Worm (Caenorhabditis elegans) whole organism, young adult: ENCODE data around the gene F58D12.3.

Experiments used
- B0035.1 ChIP-seq: sonication (generic microtip); optimal IDR thresholded peaks from 2 replicates; lab custom pipeline; 2016; ENCODE audit warnings: missing genetic modification characterization, mild to moderate bottlenecking, missing compliant biosample characterization, missing genotype, missing genetic modification reagents
- B0261.1 ChIP-seq: sonication (generic microtip); optimal IDR thresholded peaks from 2 replicates; lab custom pipeline; 2016; ENCODE audit warnings: mild to moderate bottlenecking, missing genetic modification characterization, moderate library complexity, missing compliant biosample characterization
- B0336.3 ChIP-seq: fragments of 200-800 bp; sonication (Bioruptor generic); IDR thresholded peaks from 2 replicates; pipeline ENCODE4 v1.3.6; 2022; ENCODE audit warnings: missing genetic modification characterization, missing compliant biosample characterization
- C06A6.2 ChIP-seq: fragments of 200-800 bp; sonication (Bioruptor generic); conservative IDR thresholded peaks from 2 replicates; pipeline ENCODE4 v1.3.6; 2022; ENCODE audit warnings: missing genetic modification characterization, missing compliant biosample characterization
- F10E7.11 ChIP-seq: sonication (generic microtip); optimal IDR thresholded peaks from 2 replicates; lab custom pipeline; 2017; ENCODE audit warnings: mild to moderate bottlenecking, missing genetic modification characterization, moderate library complexity, missing compliant biosample characterization
- K12H6.12 ChIP-seq: fragments of 200-800 bp; sonication (Bioruptor generic); optimal IDR thresholded peaks from 2 replicates; lab custom pipeline; 2018; ENCODE audit warnings: mild to moderate bottlenecking, missing genetic modification characterization, missing compliant biosample characterization
- T07F8.4 ChIP-seq: sonication (generic microtip); optimal IDR thresholded peaks from 2 replicates; lab custom pipeline; 2016; ENCODE audit warnings: mild to moderate bottlenecking, missing genetic modification characterization, moderate library complexity, missing compliant biosample characterization
- T26A5.8 ChIP-seq: sonication (generic microtip); optimal IDR thresholded peaks from 2 replicates; lab custom pipeline; 2016; ENCODE audit warnings: missing genetic modification characterization, missing compliant biosample characterization
- Y95B8A.8 ChIP-seq: fragments of 200-800 bp; sonication (Bioruptor generic); IDR thresholded peaks from 2 replicates; pipeline ENCODE4 v1.3.6; 2022; ENCODE audit warnings: missing genetic modification reagents, missing genetic modification characterization, missing compliant biosample characterization
- aptf-3 ChIP-seq: fragments of 200-800 bp; sonication (Bioruptor generic); IDR thresholded peaks from 2 replicates; pipeline ENCODE4 v1.3.6; 2022; ENCODE audit warnings: missing genetic modification characterization, missing compliant biosample characterization
- atf-7 ChIP-seq: sonication (generic microtip); optimal IDR thresholded peaks from 2 replicates; lab custom pipeline; 2017; ENCODE audit warnings: mild to moderate bottlenecking, missing genetic modification characterization, missing compliant biosample characterization
- attf-5 ChIP-seq: fragments of 200-800 bp; sonication (Bioruptor generic); optimal IDR thresholded peaks from 2 replicates; lab custom pipeline; 2018; ENCODE audit warnings: mild to moderate bottlenecking, missing genetic modification characterization, missing compliant biosample characterization
- attf-6 ChIP-seq: fragments of 200-800 bp; sonication (Bioruptor generic); IDR thresholded peaks from 2 replicates; pipeline ENCODE4 v1.3.6; 2022; ENCODE audit warnings: missing genetic modification reagents, missing genetic modification characterization, missing compliant biosample characterization
- cebp-1 ChIP-seq, 2 experiments: fragments of 200-800 bp in 1 of 2; sonication (Bioruptor generic) in 1 of 2; sonication (generic microtip) in 1 of 2; IDR thresholded peaks in 1 of 2; optimal IDR thresholded peaks in 1 of 2; 2 replicates each; pipeline versions ENCODE4 v1.3.6 to Lab custom; 2017 to 2022; ENCODE audit warnings: missing compliant biosample characterization in 2 of 2, missing genetic modification characterization in 2 of 2, mild to moderate bottlenecking in 1 of 2, missing genetic modification reagents in 1 of 2, moderate library complexity in 1 of 2
- ceh-100 ChIP-seq: fragments of 200-800 bp; sonication (Bioruptor generic); IDR thresholded peaks from 2 replicates; pipeline ENCODE4 v1.3.6; 2022; ENCODE audit warnings: missing genetic modification reagents, missing genetic modification characterization, missing compliant biosample characterization
- ceh-27 ChIP-seq: fragments of 200-800 bp; sonication (Bioruptor generic); optimal IDR thresholded peaks from 2 replicates; lab custom pipeline; 2018; ENCODE audit warnings: mild to moderate bottlenecking, missing genetic modification characterization, moderate library complexity, missing compliant biosample characterization
- chd-7 ChIP-seq: sonication (generic microtip); optimal IDR thresholded peaks from 2 replicates; lab custom pipeline; 2016; ENCODE audit warnings: mild to moderate bottlenecking, missing genetic modification characterization, moderate library complexity, missing compliant biosample characterization
- die-1 ChIP-seq: sonication (generic microtip); optimal IDR thresholded peaks from 2 replicates; lab custom pipeline; 2016; ENCODE audit warnings: missing genotype, mild to moderate bottlenecking, missing genetic modification characterization, missing compliant biosample characterization
- dpl-1 ChIP-seq: fragments of 150-350 bp; optimal IDR thresholded peaks from 2 replicates; lab custom pipeline; 2014; ENCODE audit warnings: missing biosample characterization, missing genetic modification reagents, missing genetic modification characterization
- egrh-3 ChIP-seq: fragments of 200-800 bp; sonication (Bioruptor generic); IDR thresholded peaks from 2 replicates; pipeline ENCODE4 v1.3.6; 2022; ENCODE audit warnings: missing genetic modification reagents, missing genetic modification characterization, missing compliant biosample characterization
- fkh-3 ChIP-seq: sonication (generic microtip); optimal IDR thresholded peaks from 2 replicates; lab custom pipeline; 2016; ENCODE audit warnings: mild to moderate bottlenecking, missing genetic modification characterization, missing compliant biosample characterization
- gei-17 ChIP-seq: fragments of 200-800 bp; sonication (Bioruptor generic); optimal IDR thresholded peaks from 2 replicates; lab custom pipeline; 2018; ENCODE audit warnings: mild to moderate bottlenecking, missing genetic modification characterization, missing compliant biosample characterization
- lag-1 ChIP-seq: fragments of 200-800 bp; sonication (Bioruptor generic); IDR thresholded peaks from 2 replicates; pipeline ENCODE4 v1.3.6; 2022; ENCODE audit warnings: missing genetic modification reagents, missing genetic modification characterization, missing compliant biosample characterization
- lin-35 ChIP-seq, 3 experiments: fragments of 150-350 bp in 2 of 3; sonication (generic microtip) in 1 of 3; optimal IDR thresholded peaks; 2 replicates each; lab custom pipeline; 2014 to 2018; ENCODE audit warnings: missing biosample characterization in 3 of 3, missing genetic modification characterization in 3 of 3, missing genetic modification reagents in 3 of 3
- lir-1 ChIP-seq: fragments of 200-800 bp; sonication (Bioruptor generic); conservative IDR thresholded peaks from 2 replicates; pipeline ENCODE4 v1.3.6; 2022; ENCODE audit warnings: missing genetic modification reagents, missing genetic modification characterization, missing compliant biosample characterization
- lsl-1 ChIP-seq: fragments of 200-800 bp; sonication (Bioruptor generic); optimal IDR thresholded peaks from 2 replicates; lab custom pipeline; 2018; ENCODE audit warnings: mild to moderate bottlenecking, missing genetic modification characterization, moderate library complexity, missing compliant biosample characterization
- lsy-27 ChIP-seq: sonication (generic microtip); optimal IDR thresholded peaks from 2 replicates; lab custom pipeline; 2017; ENCODE audit warnings: missing genetic modification characterization, mild to moderate bottlenecking, missing compliant biosample characterization, antibody characterized with exemption, missing genotype, borderline replicate concordance; ENCODE audit not compliant: insufficient read depth
- madf-10 ChIP-seq: sonication (generic microtip); optimal IDR thresholded peaks from 2 replicates; lab custom pipeline; 2016; ENCODE audit warnings: mild to moderate bottlenecking, missing genetic modification characterization, missing compliant biosample characterization
- madf-6 ChIP-seq: fragments of 200-800 bp; sonication (Bioruptor generic); IDR thresholded peaks from 2 replicates; pipeline ENCODE4 v1.3.6; 2022; ENCODE audit warnings: missing genetic modification reagents, missing genetic modification characterization, missing compliant biosample characterization
- mcd-1 ChIP-seq: fragments of 200-800 bp; sonication (Bioruptor generic); IDR thresholded peaks from 2 replicates; pipeline ENCODE4 v1.3.6; 2022; ENCODE audit warnings: missing genetic modification reagents, missing genetic modification characterization, missing compliant biosample characterization
- mxl-1 ChIP-seq: sonication (generic microtip); optimal IDR thresholded peaks from 2 replicates; lab custom pipeline; 2016; ENCODE audit warnings: missing genetic modification characterization, missing compliant biosample characterization
- nfya-2 ChIP-seq: fragments of 200-800 bp; sonication (Bioruptor generic); IDR thresholded peaks from 2 replicates; pipeline ENCODE4 v1.3.6; 2022; ENCODE audit warnings: missing genetic modification reagents, missing genetic modification characterization, missing compliant biosample characterization
- nfyb-1 ChIP-seq: fragments of 200-800 bp; sonication (Bioruptor generic); IDR thresholded peaks from 2 replicates; pipeline ENCODE4 v1.3.6; 2022; ENCODE audit warnings: missing genetic modification reagents, missing genetic modification characterization, missing compliant biosample characterization
- nhr-179 ChIP-seq: sonication (generic microtip); optimal IDR thresholded peaks from 2 replicates; lab custom pipeline; 2016; ENCODE audit warnings: mild to moderate bottlenecking, missing genetic modification characterization, missing compliant biosample characterization
- pbrm-1 ChIP-seq: fragments of 200-800 bp; sonication (Bioruptor generic); IDR thresholded peaks from 2 replicates; pipeline ENCODE4 v1.3.6; 2022; ENCODE audit warnings: missing genetic modification reagents, missing genetic modification characterization, missing compliant biosample characterization
- repo-1 ChIP-seq: sonication (generic microtip); optimal IDR thresholded peaks from 2 replicates; lab custom pipeline; 2017; ENCODE audit warnings: mild to moderate bottlenecking, missing genetic modification characterization, missing compliant biosample characterization
- rpc-1 ChIP-seq, 2 experiments: fragments of 150-350 bp in 1 of 2; sonication (generic microtip) in 1 of 2; optimal IDR thresholded peaks; 2 replicates each; lab custom pipeline; 2014 to 2018; ENCODE audit warnings: missing biosample characterization in 1 of 2, missing genetic modification characterization in 1 of 2, missing genetic modification reagents in 1 of 2, missing genotype in 1 of 2
- somi-1 ChIP-seq: fragments of 200-800 bp; sonication (Bioruptor generic); optimal IDR thresholded peaks from 2 replicates; lab custom pipeline; 2018; ENCODE audit warnings: mild to moderate bottlenecking, missing genetic modification characterization, missing compliant biosample characterization
- sptf-2 ChIP-seq: fragments of 200-800 bp; sonication (Bioruptor generic); optimal IDR thresholded peaks from 2 replicates; lab custom pipeline; 2018; ENCODE audit warnings: mild to moderate bottlenecking, missing genetic modification characterization, missing compliant biosample characterization
- tbx-9 ChIP-seq: sonication (generic microtip); optimal IDR thresholded peaks from 2 replicates; lab custom pipeline; 2016; ENCODE audit warnings: borderline replicate concordance, missing genetic modification characterization, inconsistent platforms, missing compliant biosample characterization
- xnd-1 ChIP-seq: sonication (generic microtip); optimal IDR thresholded peaks from 2 replicates; lab custom pipeline; 2016; ENCODE audit warnings: missing genotype, missing genetic modification reagents, missing genetic modification characterization, missing compliant biosample characterization
- zfh-2 ChIP-seq: fragments of 200-800 bp; sonication (Bioruptor generic); conservative IDR thresholded peaks from 2 replicates; pipeline ENCODE4 v1.3.6; 2022; ENCODE audit warnings: missing genetic modification reagents, missing genetic modification characterization, missing compliant biosample characterization
- zim-3 ChIP-seq: sonication (generic microtip); optimal IDR thresholded peaks from 2 replicates; lab custom pipeline; 2017; ENCODE audit warnings: mild to moderate bottlenecking, missing genetic modification characterization, moderate library complexity, missing compliant biosample characterization
- ztf-26 ChIP-seq: sonication (generic microtip); optimal IDR thresholded peaks from 2 replicates; lab custom pipeline; 2017; ENCODE audit warnings: missing genetic modification characterization, missing compliant biosample characterization
- ztf-3 ChIP-seq: fragments of 200-800 bp; sonication (Bioruptor generic); optimal IDR thresholded peaks from 2 replicates; lab custom pipeline; 2018; ENCODE audit warnings: mild to moderate bottlenecking, missing genetic modification characterization, missing compliant biosample characterization
- ztf-6 ChIP-seq: fragments of 200-800 bp; sonication (Bioruptor generic); IDR thresholded peaks from 2 replicates; pipeline ENCODE4 v1.3.6; 2022; ENCODE audit warnings: missing genetic modification reagents, missing genetic modification characterization, missing compliant biosample characterization

The F58D12.3 gene

ce11 chrV:14008353-14008859 lies 49.2 kb upstream of the F58D12.3 start (continued):
- TF ChIP-seq die-1 (tag; lab: Kevin White, UChicago) (peak; percentile 30), T07F8.4 (tag; lab: Kevin White, UChicago) (no peak), F10E7.11 (tag; lab: Kevin White, UChicago) (peak; percentile 44), madf-6 (GFP tag; lab: Robert Waterston, UW) (peak; percentile 63), zim-3 (tag; lab: Kevin White, UChicago) (peak; percentile 27), aptf-3 (GFP tag; lab: Robert Waterston, UW) (no peak), lin-35 (GFP tag; optimal IDR thresholded peaks at IDR 0.05; lab: Kevin White, UChicago) (peak in 1 of 3 experiments; percentile 33), lir-1 (GFP tag; lab: Robert Waterston, UW) (no peak), ztf-26 (tag; lab: Kevin White, UChicago) (peak; percentile 47), sptf-2 (GFP tag; lab: Kevin White, UChicago) (no peak), atf-7 (tag; lab: Kevin White, UChicago) (peak; percentile 12), somi-1 (GFP tag; lab: Kevin White, UChicago) (peak; percentile 14), lsy-27 (no peak), attf-5 (peak; percentile 61), T26A5.8 (tag; lab: Kevin White, UChicago) (peak; percentile 51), chd-7 (no peak), nfyb-1 (GFP tag; lab: Robert Waterston, UW) (peak; percentile 62; the same call in 1 of the 2 replicates), madf-10 (peak; percentile 22), pbrm-1 (GFP tag; lab: Robert Waterston, UW) (peak; percentile 59; the same call in 1 of the 2 replicates), attf-6 (GFP tag; lab: Robert Waterston, UW) (peak; percentile 75; the same call in 1 of the 2 replicates)

ce11 chrV:14010021-14010420 lies 47.6 kb upstream of the F58D12.3 start:
- TF ChIP-seq tbx-9 (tag; lab: Kevin White, UChicago) (no peak), ztf-3 (GFP tag; lab: Kevin White, UChicago) (no peak), mcd-1 (GFP tag; lab: Robert Waterston, UW) (no peak), B0035.1 (no peak), nfyb-1 (GFP tag; lab: Robert Waterston, UW) (no peak), lsl-1 (no peak), lag-1 (no peak), zfh-2 (no peak), attf-5 (no peak), fkh-3 (tag; lab: Kevin White, UChicago) (no peak), rpc-1 (optimal IDR thresholded peaks at IDR 0.05; lab: Kevin White, UChicago) (no peak), rpc-1 (tag; optimal IDR thresholded peaks at IDR 0.05; lab: Kevin White, UChicago) (no peak), ztf-6 (no peak), Y95B8A.8 (GFP tag; lab: Robert Waterston, UW) (no peak), ceh-27 (GFP tag; lab: Kevin White, UChicago) (no peak), nhr-179 (tag; lab: Kevin White, UChicago) (no peak)

ce11 chrV:14011427-14011826 lies 46.2 kb upstream of the F58D12.3 start:
- no peak for TF ChIP-seq nfya-2 (GFP tag; lab: Robert Waterston, UW)
- no peak for TF ChIP-seq gei-17 (GFP tag; lab: Kevin White, UChicago)
- no peak for TF ChIP-seq ceh-100 (GFP tag; lab: Robert Waterston, UW)
- TF ChIP-seq dpl-1 (GFP tag; lab: Kevin White, UChicago) = no peak
- TF ChIP-seq rpc-1 (optimal IDR thresholded peaks at IDR 0.05; lab: Kevin White, UChicago) = no peak
- no peak for TF ChIP-seq rpc-1 (tag; optimal IDR thresholded peaks at IDR 0.05; lab: Kevin White, UChicago)
- no peak for TF ChIP-seq B0261.1 (tag; lab: Kevin White, UChicago)
- TF ChIP-seq egrh-3 (GFP tag; lab: Robert Waterston, UW) = peak; percentile 91
- no peak for TF ChIP-seq xnd-1 (tag; lab: Kevin White, UChicago)
- no peak for TF ChIP-seq cebp-1 (GFP tag; IDR thresholded peaks at IDR 0.05; lab: Robert Waterston, UW)
- no peak for TF ChIP-seq cebp-1 (tag; optimal IDR thresholded peaks at IDR 0.05; lab: Kevin White, UChicago)
- no peak for TF ChIP-seq B0336.3 (GFP tag; lab: Robert Waterston, UW)
- TF ChIP-seq B0035.1 = no peak
- TF ChIP-seq somi-1 (GFP tag; lab: Kevin White, UChicago) = no peak
- TF ChIP-seq mxl-1 (tag; lab: Kevin White, UChicago) = no peak
- TF ChIP-seq C06A6.2 = no peak
- TF ChIP-seq K12H6.12 = no peak
- TF ChIP-seq die-1 (tag; lab: Kevin White, UChicago) = no peak
- no peak for TF ChIP-seq repo-1 (tag; lab: Kevin White, UChicago)
